Fruit fly (Drosophila melanogaster) whole organism, prepupa: ENCODE results near the gene CG15353.

Source experiments
- CG6808 ChIP-seq: fragments of 200-800 bp; sonication (Bioruptor generic); optimal IDR thresholded peaks from 3 replicates; lab custom pipeline; 2017; ENCODE audit warnings: missing biosample characterization, missing genetic modification characterization, mild to moderate bottlenecking, moderate library complexity, missing genetic modification reagents
- Hr38 ChIP-seq: sonication (Bioruptor generic); optimal IDR thresholded peaks from 2 replicates; lab custom pipeline; 2016; ENCODE audit warnings: missing biosample characterization, missing genetic modification characterization

- TF ChIP-seq CG6808 (GFP tag; lab: Kevin White, UChicago): no peak
- TF ChIP-seq Hr38: no peak
Measured at dm6 chr2L:1979196-1979818, 27.7 kb downstream of the CG15353 start.
